Worm (Caenorhabditis elegans): ENCODE measurements around the gene cgr-1.

DNA sequence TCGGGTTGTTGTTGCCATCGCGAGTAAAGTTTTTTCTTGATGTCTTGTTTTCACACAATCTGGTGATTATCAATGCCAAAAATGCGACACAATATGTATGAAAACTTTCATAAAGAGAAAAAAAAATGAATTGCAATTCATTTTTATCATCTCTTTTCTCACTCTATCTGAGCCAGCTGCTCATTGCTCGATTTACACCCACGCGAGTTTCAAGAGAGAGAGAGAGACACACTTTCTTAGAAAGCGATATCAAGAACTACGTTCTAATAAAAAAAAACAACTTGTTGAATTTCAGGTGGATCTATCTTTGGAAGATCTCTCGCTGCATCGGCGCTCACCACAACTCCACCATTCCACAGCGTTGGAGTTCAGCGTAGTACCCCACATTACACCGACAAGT lies 2.4 kb upstream of the cgr-1 start:
- TF ChIP-seq snpc-4 (tag; optimal IDR thresholded peaks at IDR 0.05): no peak
- no peak for TF ChIP-seq unc-39 (tag; optimal IDR thresholded peaks at IDR 0.05)
- no peak for TF ChIP-seq lin-39 (tag; optimal IDR thresholded peaks at IDR 0.05)
- TF ChIP-seq elt-1 (tag; optimal IDR thresholded peaks at IDR 0.05): no peak
